Worm (Caenorhabditis elegans) whole organism, early embryonic: Measurements from ENCODE around the gene T05B4.9.

Source experiments
- B0310.2 ChIP-seq: sonication (generic microtip); optimal IDR thresholded peaks from 2 replicates; lab custom pipeline; 2016; ENCODE audit warnings: mild to moderate bottlenecking, missing genetic modification characterization, missing compliant biosample characterization
- F13C5.2 ChIP-seq: sonication (generic microtip); optimal IDR thresholded peaks from 2 replicates; lab custom pipeline; 2017; ENCODE audit warnings: mild to moderate bottlenecking, missing genetic modification characterization, inconsistent platforms, missing compliant biosample characterization
- ama-1 ChIP-seq: fragments of 150-350 bp; optimal IDR thresholded peaks from 2 replicates; lab custom pipeline; 2014
- ceh-13 ChIP-seq: fragments of 200-800 bp; sonication (Bioruptor generic); optimal IDR thresholded peaks from 2 replicates; lab custom pipeline; 2018; ENCODE audit warnings: mild to moderate bottlenecking, missing genetic modification characterization, missing compliant biosample characterization
- flt-1 ChIP-seq: fragments of 200-800 bp; sonication (Bioruptor generic); IDR thresholded peaks from 2 replicates; pipeline ENCODE4 v1.3.6; 2022; ENCODE audit warnings: missing genetic modification characterization, missing compliant biosample characterization
- pes-1 ChIP-seq: fragments of 200-800 bp; sonication (Bioruptor generic); IDR thresholded peaks from 2 replicates; pipeline ENCODE4 v1.3.6; 2022; ENCODE audit warnings: missing genetic modification reagents, missing genetic modification characterization, missing compliant biosample characterization
- scrt-1 ChIP-seq: fragments of 200-800 bp; sonication (Bioruptor generic); IDR thresholded peaks from 2 replicates; pipeline ENCODE4 v1.3.6; 2022; ENCODE audit warnings: missing genetic modification characterization, missing compliant biosample characterization
- sea-1 ChIP-seq: fragments of 200-800 bp; sonication (Bioruptor generic); conservative IDR thresholded peaks from 2 replicates; pipeline ENCODE4 v1.3.6; 2022; ENCODE audit warnings: missing genetic modification characterization, missing compliant biosample characterization
- tbx-11 ChIP-seq: fragments of 200-800 bp; sonication (Bioruptor generic); IDR thresholded peaks from 2 replicates; pipeline ENCODE4 v1.3.6; 2022; ENCODE audit warnings: missing genetic modification characterization, missing compliant biosample characterization
- tbx-37 ChIP-seq: fragments of 200-800 bp; sonication (Bioruptor generic); conservative IDR thresholded peaks from 2 replicates; pipeline ENCODE4 v1.3.6; 2022; ENCODE audit warnings: missing genetic modification reagents, missing genetic modification characterization, missing compliant biosample characterization
- tra-4 ChIP-seq: sonication (generic microtip); optimal IDR thresholded peaks from 2 replicates; lab custom pipeline; 2017; ENCODE audit warnings: missing genetic modification characterization, missing compliant biosample characterization

DNA sequence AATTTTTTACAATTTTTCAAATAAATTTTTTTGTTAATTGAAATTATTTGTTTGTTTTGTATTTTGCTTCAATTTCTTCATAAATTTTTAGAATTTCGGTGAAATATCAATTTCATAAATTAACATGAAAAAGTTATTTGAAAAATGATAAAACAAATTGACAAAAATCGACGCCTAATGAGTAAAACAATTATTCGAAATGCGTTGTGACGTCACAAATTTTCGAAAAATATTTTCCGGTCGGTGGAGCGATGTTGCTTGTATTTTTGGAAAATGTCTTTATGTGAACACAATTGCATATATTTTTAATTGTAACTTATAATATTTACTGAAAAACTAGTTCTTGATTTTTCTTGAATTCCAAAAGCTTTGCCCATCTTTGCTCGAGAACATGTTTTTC, 37.7 kb downstream of the T05B4.9 start:
- TF ChIP-seq ama-1 (lab: Kevin White, UChicago) (no peak), scrt-1 (GFP tag; lab: Robert Waterston, UW) (no peak), B0310.2 (tag; lab: Kevin White, UChicago) (no peak), flt-1 (GFP tag; lab: Robert Waterston, UW) (no peak), F13C5.2 (no peak), tbx-11 (no peak), tra-4 (no peak), ceh-13 (GFP tag; lab: Kevin White, UChicago) (no peak), sea-1 (no peak), pes-1 (GFP tag; lab: Robert Waterston, UW) (no peak), tbx-37 (GFP tag; lab: Robert Waterston, UW) (no peak)
